Worm (Caenorhabditis elegans) whole organism, L4 larva: Measurements from ENCODE around the gene msp-63.

Experiments
- F10B5.3 ChIP-seq: sonication (generic microtip); optimal IDR thresholded peaks from 2 replicates; lab custom pipeline; 2016; ENCODE audit warnings: mild to moderate bottlenecking, missing genetic modification characterization, missing compliant biosample characterization
- F26F4.8 ChIP-seq: fragments of 200-800 bp; sonication (Bioruptor generic); conservative IDR thresholded peaks from 2 replicates; pipeline ENCODE4 v1.3.6; 2022; ENCODE audit warnings: missing genetic modification characterization, missing compliant biosample characterization
- R02D3.7 ChIP-seq: fragments of 150-350 bp; sonication (generic microtip); optimal IDR thresholded peaks from 3 replicates; lab custom pipeline; 2014; ENCODE audit warnings: missing biosample characterization, missing genetic modification characterization
- Y105C5A.15 ChIP-seq: fragments of 200-800 bp; sonication (Bioruptor generic); IDR thresholded peaks from 2 replicates; pipeline ENCODE4 v1.3.6; 2022; ENCODE audit warnings: missing genetic modification characterization, missing compliant biosample characterization
- aly-2 ChIP-seq: sonication (generic microtip); optimal IDR thresholded peaks from 2 replicates; lab custom pipeline; 2018; ENCODE audit warnings: missing biosample characterization, missing genetic modification characterization
- arid-1 ChIP-seq: fragments of 200-800 bp; sonication (Bioruptor generic); conservative IDR thresholded peaks from 2 replicates; pipeline ENCODE4 v1.3.6; 2022; ENCODE audit warnings: missing genetic modification reagents, missing genetic modification characterization, missing compliant biosample characterization
- ceh-20 ChIP-seq: fragments of 200-800 bp; sonication (Bioruptor generic); IDR thresholded peaks from 2 replicates; pipeline ENCODE4 v1.3.6; 2022; ENCODE audit warnings: missing genetic modification reagents, missing genetic modification characterization, missing compliant biosample characterization
- ceh-44 ChIP-seq: fragments of 200-800 bp; sonication (Bioruptor generic); IDR thresholded peaks from 2 replicates; pipeline ENCODE4 v1.3.6; 2022; ENCODE audit warnings: missing genetic modification reagents, missing genetic modification characterization, missing compliant biosample characterization
- ctbp-1 ChIP-seq: fragments of 200-800 bp; sonication (Bioruptor generic); IDR thresholded peaks from 2 replicates; pipeline ENCODE4 v1.3.6; 2022; ENCODE audit warnings: missing genetic modification reagents, missing genetic modification characterization, missing compliant biosample characterization
- daf-19 ChIP-seq: fragments of 200-800 bp; sonication (Bioruptor generic); conservative IDR thresholded peaks from 2 replicates; pipeline ENCODE4 v1.3.6; 2022; ENCODE audit warnings: missing genetic modification characterization, missing compliant biosample characterization
- dmd-8 ChIP-seq: fragments of 200-800 bp; sonication (Bioruptor generic); IDR thresholded peaks from 2 replicates; pipeline ENCODE4 v1.3.6; 2022; ENCODE audit warnings: missing genetic modification characterization, missing compliant biosample characterization
- dpl-1 ChIP-seq: fragments of 150-350 bp; optimal IDR thresholded peaks from 2 replicates; lab custom pipeline; 2014; ENCODE audit warnings: missing biosample characterization, missing genetic modification reagents, missing genetic modification characterization
- duxl-1 ChIP-seq: sonication (generic microtip); optimal IDR thresholded peaks from 2 replicates; lab custom pipeline; 2016; ENCODE audit warnings: mild to moderate bottlenecking, missing genetic modification characterization, moderate library complexity, missing compliant biosample characterization; ENCODE audit not compliant: poor library complexity
- egl-27 ChIP-seq: sonication (generic microtip); optimal IDR thresholded peaks from 3 replicates; lab custom pipeline; 2017; ENCODE audit warnings: missing biosample characterization, missing genetic modification reagents, missing genetic modification characterization
- egl-43 ChIP-seq: fragments of 200-800 bp; sonication (Bioruptor generic); IDR thresholded peaks from 2 replicates; pipeline ENCODE4 v1.3.6; 2022; ENCODE audit warnings: missing genetic modification reagents, missing genetic modification characterization, missing compliant biosample characterization
- fkh-10 ChIP-seq: fragments of 150-350 bp; optimal IDR thresholded peaks from 2 replicates; lab custom pipeline; 2014; ENCODE audit warnings: missing biosample characterization, missing genetic modification reagents, missing genetic modification characterization
- fos-1 ChIP-seq: fragments of 150-350 bp; optimal IDR thresholded peaks from 2 replicates; lab custom pipeline; 2014; ENCODE audit warnings: missing biosample characterization, missing genetic modification characterization
- hlh-11 ChIP-seq: fragments of 200-800 bp; sonication (Bioruptor generic); optimal IDR thresholded peaks from 2 replicates; lab custom pipeline; 2018; ENCODE audit warnings: mild to moderate bottlenecking, missing genetic modification characterization, missing compliant biosample characterization
- hlh-30 ChIP-seq: sonication (generic microtip); optimal IDR thresholded peaks from 2 replicates; lab custom pipeline; 2017; ENCODE audit warnings: antibody characterized with exemption, mild to moderate bottlenecking, missing genetic modification characterization, missing compliant biosample characterization; ENCODE audit not compliant: insufficient read depth
- hmg-1.1 ChIP-seq: fragments of 200-800 bp; sonication (Bioruptor generic); IDR thresholded peaks from 2 replicates; pipeline ENCODE4 v1.3.6; 2022; ENCODE audit warnings: missing genetic modification reagents, missing genetic modification characterization, missing compliant biosample characterization
- lim-7 ChIP-seq: fragments of 200-800 bp; sonication (Bioruptor generic); IDR thresholded peaks from 2 replicates; pipeline ENCODE4 v1.3.6; 2022; ENCODE audit warnings: missing genetic modification characterization, missing compliant biosample characterization
- lin-15B ChIP-seq: fragments of 150-350 bp; sonication (generic microtip); optimal IDR thresholded peaks from 3 replicates; lab custom pipeline; 2014; ENCODE audit warnings: missing biosample characterization, missing genetic modification characterization
- lin-29 ChIP-seq: fragments of 200-800 bp; sonication (Bioruptor generic); IDR thresholded peaks from 2 replicates; pipeline ENCODE4 v1.3.6; 2022; ENCODE audit warnings: missing genetic modification reagents, missing genetic modification characterization, missing compliant biosample characterization
- lir-3 ChIP-seq: sonication (generic microtip); optimal IDR thresholded peaks from 2 replicates; lab custom pipeline; 2016; ENCODE audit warnings: mild to moderate bottlenecking, missing genetic modification characterization, missing compliant biosample characterization
- madf-5 ChIP-seq, 2 experiments: fragments of 200-800 bp; sonication (Bioruptor generic); IDR thresholded peaks; 2 replicates each; pipeline ENCODE4 v1.3.6; 2022; ENCODE audit warnings: missing compliant biosample characterization in 2 of 2, missing genetic modification characterization in 2 of 2
- mes-2 ChIP-seq: sonication (generic microtip); optimal IDR thresholded peaks from 2 replicates; lab custom pipeline; 2016; ENCODE audit warnings: missing genotype, mild to moderate bottlenecking, missing genetic modification characterization, missing compliant biosample characterization; ENCODE audit not compliant: poor library complexity, severe bottlenecking
- mxl-3 ChIP-seq: fragments of 200-800 bp; sonication (Bioruptor generic); optimal IDR thresholded peaks from 2 replicates; lab custom pipeline; 2018; ENCODE audit warnings: mild to moderate bottlenecking, missing genetic modification characterization, missing compliant biosample characterization
- nhr-10 ChIP-seq: fragments of 150-350 bp; optimal IDR thresholded peaks from 2 replicates; lab custom pipeline; 2014; ENCODE audit warnings: missing biosample characterization, missing genetic modification characterization
- nhr-41 ChIP-seq: fragments of 200-800 bp; sonication (Bioruptor generic); IDR thresholded peaks from 2 replicates; pipeline ENCODE4 v1.3.6; 2022; ENCODE audit warnings: missing genetic modification reagents, missing genetic modification characterization, missing compliant biosample characterization
- nhr-48 ChIP-seq: sonication (generic microtip); optimal IDR thresholded peaks from 2 replicates; lab custom pipeline; 2016; ENCODE audit warnings: mild to moderate bottlenecking, missing genetic modification characterization, missing compliant biosample characterization
- pha-4 ChIP-seq, 2 experiments: fragments of 150-350 bp in 1 of 2; fragments of 200-800 bp in 1 of 2; sonication (Bioruptor generic) in 1 of 2; IDR thresholded peaks in 1 of 2; optimal IDR thresholded peaks in 1 of 2; 2 replicates each; pipeline versions ENCODE4 v1.3.6 to Lab custom; 2014 to 2022; ENCODE audit warnings: missing genetic modification characterization in 2 of 2, missing genetic modification reagents in 2 of 2, missing biosample characterization in 1 of 2, missing compliant biosample characterization in 1 of 2
- saeg-2 ChIP-seq: fragments of 200-800 bp; sonication (Bioruptor generic); IDR thresholded peaks from 2 replicates; pipeline ENCODE4 v1.3.6; 2022; ENCODE audit warnings: missing genetic modification reagents, missing genetic modification characterization, missing compliant biosample characterization
- snpc-1.2 ChIP-seq: fragments of 200-800 bp; sonication (Bioruptor generic); IDR thresholded peaks from 2 replicates; pipeline ENCODE4 v1.3.6; 2022; ENCODE audit warnings: missing genetic modification reagents, missing genetic modification characterization, missing compliant biosample characterization
- snpc-4 ChIP-seq: fragments of 150-350 bp; optimal IDR thresholded peaks from 2 replicates; lab custom pipeline; 2014; ENCODE audit warnings: missing biosample characterization, missing genetic modification characterization
- spr-1 ChIP-seq: sonication (generic microtip); optimal IDR thresholded peaks from 2 replicates; lab custom pipeline; 2016; ENCODE audit warnings: mild to moderate bottlenecking, missing genetic modification characterization, missing compliant biosample characterization
- unc-130 ChIP-seq: sonication (generic microtip); optimal IDR thresholded peaks from 2 replicates; lab custom pipeline; 2016; ENCODE audit warnings: missing genetic modification reagents, missing genetic modification characterization, missing compliant biosample characterization
- unc-62 ChIP-seq, 3 experiments: fragments of 150-350 bp in 1 of 3; sonication (generic microtip); optimal IDR thresholded peaks in 2 of 3; peaks in 1 of 3; 1 replicate in 1 of 3; 2 replicates in 2 of 3; lab custom pipeline; 2014 to 2017; ENCODE audit warnings: missing biosample characterization in 3 of 3, missing genetic modification characterization in 3 of 3, missing genetic modification reagents in 3 of 3, missing genotype in 1 of 3
- zag-1 ChIP-seq: fragments of 150-350 bp; optimal IDR thresholded peaks from 2 replicates; lab custom pipeline; 2014; ENCODE audit warnings: missing biosample characterization, missing genetic modification characterization
- zip-11 ChIP-seq: fragments of 200-800 bp; sonication (Bioruptor generic); IDR thresholded peaks from 2 replicates; pipeline ENCODE4 v1.3.6; 2022; ENCODE audit warnings: missing genetic modification characterization, missing compliant biosample characterization
- ztf-7 ChIP-seq: fragments of 150-350 bp; optimal IDR thresholded peaks from 2 replicates; lab custom pipeline; 2014; ENCODE audit warnings: missing biosample characterization, missing genetic modification characterization

msp-63 gene

ce11 chrII:5777372-5777771 lies 19.9 kb downstream of the msp-63 start:
- TF ChIP-seq ceh-20 (GFP tag; lab: Robert Waterston, UW): no peak
- TF ChIP-seq fkh-10 (GFP tag; lab: Kevin White, UChicago): no peak
- no peak for TF ChIP-seq daf-19 (GFP tag; lab: Robert Waterston, UW)
- TF ChIP-seq lir-3 (tag; lab: Kevin White, UChicago): no peak
- TF ChIP-seq dmd-8 (GFP tag; lab: Robert Waterston, UW): no peak
- TF ChIP-seq, all 104 proteins: peak for 0

ce11 chrII:5774879-5775278 lies 22.4 kb downstream of the msp-63 start:
- no peak for TF ChIP-seq snpc-4 (tag; lab: Kevin White, UChicago)
- TF ChIP-seq, all 104 proteins: peak for 0

- TF ChIP-seq unc-62 (GFP tag; optimal IDR thresholded peaks at IDR 0.05 in 1 of 2; lab: Kevin White, UChicago) (peak in 1 of 2 experiments; percentile 20), unc-62 (tag; optimal IDR thresholded peaks at IDR 0.05; lab: Kevin White, UChicago) (no peak), mxl-3 (GFP tag; lab: Kevin White, UChicago) (no peak)
Measured at ce11 chrII:5774120-5774519, 23.1 kb downstream of the msp-63 start, which contains the start of the genes dmd-5 and F10C1.1. TSS of gene dmd-5 (minus strand) at chrII:5774220. TSS of gene F10C1.1 (plus strand) at chrII:5774229.

ce11 chrII:5772547-5773142 lies 24.6 kb downstream of the msp-63 start:
- no peak for TF ChIP-seq snpc-4 (tag; lab: Kevin White, UChicago)
- TF ChIP-seq daf-19 (GFP tag; lab: Robert Waterston, UW): no peak
- TF ChIP-seq snpc-1.2 (GFP tag; lab: Robert Waterston, UW): peak; percentile 65; the same call in 1 of the 2 replicates
- TF ChIP-seq R02D3.7 (tag; lab: Kevin White, UChicago): no peak
- TF ChIP-seq lim-7: peak; percentile 87
- TF ChIP-seq ztf-7: peak; percentile 34
- TF ChIP-seq hlh-30 (tag; lab: Kevin White, UChicago): peak; percentile 59
- TF ChIP-seq Y105C5A.15 (GFP tag; lab: Robert Waterston, UW): peak; percentile 71; the same call in 1 of the 2 replicates
- TF ChIP-seq hmg-1.1 (GFP tag; lab: Robert Waterston, UW): peak; percentile 83
- TF ChIP-seq fos-1 (tag; lab: Kevin White, UChicago): no peak
- peak; percentile 11 for TF ChIP-seq hlh-11 (tag; lab: Kevin White, UChicago)
- no peak for TF ChIP-seq zag-1 (tag; lab: Kevin White, UChicago)
- TF ChIP-seq nhr-41 (GFP tag; lab: Robert Waterston, UW): peak; percentile 54; the same call in 1 of the 2 replicates
- TF ChIP-seq spr-1 (tag; lab: Kevin White, UChicago): peak; percentile 23
- no peak for TF ChIP-seq lin-15B (tag; lab: Kevin White, UChicago)
- TF ChIP-seq ctbp-1: peak; percentile 70
- peak; percentile 87 for TF ChIP-seq egl-43
- no peak for TF ChIP-seq aly-2 (tag; lab: Kevin White, UChicago)
- TF ChIP-seq pha-4 (GFP tag; IDR thresholded peaks at IDR 0.05; lab: Robert Waterston, UW): peak; percentile 66; the same call in 1 of the 2 replicates
- TF ChIP-seq pha-4 (tag; optimal IDR thresholded peaks at IDR 0.05; lab: Kevin White, UChicago): no peak
- no peak for TF ChIP-seq dpl-1 (GFP tag; lab: Kevin White, UChicago)
- TF ChIP-seq unc-130 (GFP tag; lab: Kevin White, UChicago): peak; percentile 49
- TF ChIP-seq F26F4.8 (GFP tag; lab: Robert Waterston, UW): 0 out of 2 replicates have a peak, but pooled peaks have one; percentile 10
- 0 out of 2 replicates have a peak, but pooled peaks have one; percentile 43 for TF ChIP-seq saeg-2 (GFP tag; lab: Robert Waterston, UW)
- 0 out of 2 replicates have a peak, but pooled peaks have one; percentile 27 for TF ChIP-seq lin-29
- peak; percentile 24 for TF ChIP-seq nhr-48 (tag; lab: Kevin White, UChicago)
- no peak for TF ChIP-seq egl-27 (tag; lab: Kevin White, UChicago)
- TF ChIP-seq duxl-1 (tag; lab: Kevin White, UChicago): no peak
- TF ChIP-seq nhr-10 (tag; lab: Kevin White, UChicago): no peak
- peak in 1 of 2 experiments; percentile 93 for TF ChIP-seq unc-62 (GFP tag; optimal IDR thresholded peaks at IDR 0.05 in 1 of 2; lab: Kevin White, UChicago)
- TF ChIP-seq unc-62 (tag; optimal IDR thresholded peaks at IDR 0.05; lab: Kevin White, UChicago): no peak
- TF ChIP-seq mes-2: peak; percentile 77
- TF ChIP-seq ceh-44: 0 out of 2 replicates have a peak, but pooled peaks have one; percentile 13
- TF ChIP-seq F10B5.3 (tag; lab: Kevin White, UChicago): peak; percentile 14
- TF ChIP-seq zip-11 (GFP tag; lab: Robert Waterston, UW): 0 out of 2 replicates have a peak, but pooled peaks have one; percentile 32
- peak; percentile 67; the same call in 1 of the 2 replicates for TF ChIP-seq dmd-8 (GFP tag; lab: Robert Waterston, UW)
- TF ChIP-seq arid-1 (GFP tag; lab: Robert Waterston, UW): peak; percentile 72
- TF ChIP-seq madf-5 (GFP tag; IDR thresholded peaks at IDR 0.05; lab: Robert Waterston, UW): 0 out of 4 replicates have a peak, but pooled peaks of 1 of the 2 experiments have one; percentile 15
